Fruit fly (Drosophila melanogaster) whole organism, pupa: ENCODE data around the gene f-cup.

Experiments
- CG10348 ChIP-seq: fragments of 200-800 bp; sonication (Bioruptor generic); IDR thresholded peaks from 2 replicates; pipeline ENCODE4 v1.3.6; 2022; ENCODE audit warnings: missing biosample characterization, missing genetic modification characterization
- CG12605 ChIP-seq: fragments of 200-800 bp; sonication (Bioruptor generic); IDR thresholded peaks from 2 replicates; pipeline ENCODE4 v1.3.6; 2022; ENCODE audit warnings: missing biosample characterization, missing genetic modification characterization
- CG13204 ChIP-seq: fragments of 200-800 bp; sonication (Bioruptor generic); optimal IDR thresholded peaks from 2 replicates; lab custom pipeline; 2018; ENCODE audit warnings: missing biosample characterization, mild to moderate bottlenecking, missing genetic modification characterization, moderate library complexity
- CG14655 ChIP-seq: fragments of 200-800 bp; sonication (Bioruptor generic); optimal IDR thresholded peaks from 3 replicates; lab custom pipeline; 2017; ENCODE audit warnings: mild to moderate bottlenecking, missing biosample characterization, missing genetic modification reagents, missing genetic modification characterization
- CG15710 ChIP-seq: fragments of 200-800 bp; sonication (Bioruptor generic); optimal IDR thresholded peaks from 2 replicates; lab custom pipeline; 2018; ENCODE audit warnings: missing biosample characterization, mild to moderate bottlenecking, missing genetic modification characterization, moderate library complexity
- CG4496 ChIP-seq: fragments of 200-800 bp; sonication (Bioruptor generic); IDR thresholded peaks from 3 replicates; pipeline ENCODE4 v1.3.6; 2022; ENCODE audit warnings: missing biosample characterization, missing genetic modification characterization
- CG8301 ChIP-seq: fragments of 200-800 bp; sonication (Bioruptor generic); optimal IDR thresholded peaks from 2 replicates; lab custom pipeline; 2018; ENCODE audit warnings: missing biosample characterization, mild to moderate bottlenecking, missing genetic modification characterization
- EcR ChIP-seq: fragments of 200-800 bp; sonication (Bioruptor generic); optimal IDR thresholded peaks from 3 replicates; lab custom pipeline; 2019; ENCODE audit warnings: missing biosample characterization, missing genetic modification characterization, mild to moderate bottlenecking, moderate library complexity, missing genetic modification reagents
- Ets98B ChIP-seq: fragments of 200-800 bp; sonication (Bioruptor generic); IDR thresholded peaks from 2 replicates; pipeline ENCODE4 v1.3.6; 2022; ENCODE audit warnings: missing biosample characterization, missing genetic modification characterization
- Pif1A ChIP-seq: fragments of 200-800 bp; sonication (Bioruptor generic); optimal IDR thresholded peaks from 3 replicates; lab custom pipeline; 2016; ENCODE audit warnings: missing biosample characterization, missing genetic modification characterization
- Pif1B ChIP-seq: fragments of 200-800 bp; sonication (Bioruptor generic); optimal IDR thresholded peaks from 3 replicates; lab custom pipeline; 2016; ENCODE audit warnings: missing biosample characterization, missing genetic modification characterization
- rn ChIP-seq: fragments of 200-800 bp; sonication (Bioruptor generic); IDR thresholded peaks from 2 replicates; pipeline ENCODE4 v1.3.6; 2022; ENCODE audit warnings: missing biosample characterization, missing genetic modification characterization

dm6 chr3R:13665992-13666391 is 34.6 kb downstream of the f-cup start:
- no peak for TF ChIP-seq CG8301 (tag; lab: Kevin White, UChicago)
- no peak for TF ChIP-seq CG10348 (GFP tag; lab: Robert Waterston, UW)
- no peak for TF ChIP-seq CG4496 (GFP tag; lab: Robert Waterston, UW)
- no peak for TF ChIP-seq CG14655 (GFP tag; lab: Kevin White, UChicago)
- TF ChIP-seq EcR (GFP tag; lab: Kevin White, UChicago): no peak
- no peak for TF ChIP-seq rn (GFP tag; lab: Robert Waterston, UW)
- TF ChIP-seq Pif1A (GFP tag; lab: Kevin White, UChicago): no peak
- no peak for TF ChIP-seq CG12605 (GFP tag; lab: Robert Waterston, UW)
- TF ChIP-seq Pif1B (GFP tag; lab: Kevin White, UChicago): no peak
- TF ChIP-seq CG15710 (tag; lab: Kevin White, UChicago): no peak
- no peak for TF ChIP-seq Ets98B (GFP tag; lab: Robert Waterston, UW)
- TF ChIP-seq CG13204 (GFP tag; lab: Kevin White, UChicago): no peak
